Fruit fly (Drosophila melanogaster) whole organism, embryonic: ENCODE measurements around the gene Pcmt.

Experiments used
- Antp ChIP-seq: fragments of 200-800 bp; sonication (Bioruptor generic); optimal IDR thresholded peaks from 3 replicates; lab custom pipeline; 2016; ENCODE audit warnings: missing biosample characterization, missing genetic modification characterization
- B-H1 ChIP-seq: fragments of 200-800 bp; sonication (Bioruptor generic); IDR thresholded peaks from 3 replicates; pipeline ENCODE4 v1.3.6; 2022; ENCODE audit warnings: missing biosample characterization, missing genetic modification characterization
- B-H2 ChIP-seq: fragments of 200-800 bp; sonication (Bioruptor generic); optimal IDR thresholded peaks from 2 replicates; lab custom pipeline; 2018; ENCODE audit warnings: missing biosample characterization, mild to moderate bottlenecking, missing genetic modification characterization
- Blimp-1 ChIP-seq: fragments of 200-800 bp; sonication (Bioruptor generic); optimal IDR thresholded peaks from 3 replicates; lab custom pipeline; 2018; ENCODE audit warnings: missing biosample characterization, missing genetic modification characterization, mild to moderate bottlenecking, moderate library complexity, missing genetic modification reagents
- CG11093 ChIP-seq: fragments of 200-800 bp; sonication (Bioruptor generic); IDR thresholded peaks from 3 replicates; pipeline ENCODE4 v1.3.6; 2022; ENCODE audit warnings: missing biosample characterization, missing genetic modification characterization
- CG12219 ChIP-seq: fragments of 200-800 bp; sonication (Bioruptor generic); optimal IDR thresholded peaks from 3 replicates; lab custom pipeline; 2018; ENCODE audit warnings: missing biosample characterization, mild to moderate bottlenecking, missing genetic modification characterization
- CG12659 ChIP-seq: fragments of 200-800 bp; sonication (Bioruptor generic); optimal IDR thresholded peaks from 3 replicates; lab custom pipeline; 2017; ENCODE audit warnings: mild to moderate bottlenecking, missing biosample characterization, missing genetic modification reagents, missing genetic modification characterization
- CG13624 ChIP-seq: fragments of 200-800 bp; sonication (Bioruptor generic); optimal IDR thresholded peaks from 2 replicates; lab custom pipeline; 2016; ENCODE audit warnings: missing biosample characterization, missing genetic modification characterization
- CG14014 ChIP-seq: fragments of 200-800 bp; sonication (Bioruptor generic); IDR thresholded peaks from 2 replicates; pipeline ENCODE4 v1.3.6; 2022; ENCODE audit warnings: missing biosample characterization, missing genetic modification characterization
- CG15601 ChIP-seq: fragments of 200-800 bp; sonication (Bioruptor generic); optimal IDR thresholded peaks from 3 replicates; lab custom pipeline; 2019; ENCODE audit warnings: missing biosample characterization, mild to moderate bottlenecking, missing genetic modification characterization, moderate library complexity
- CG2199 ChIP-seq: fragments of 200-800 bp; sonication (Bioruptor generic); IDR thresholded peaks from 3 replicates; pipeline ENCODE4 v1.3.6; 2022; ENCODE audit warnings: missing biosample characterization, missing genetic modification characterization
- CG32767 ChIP-seq: fragments of 200-800 bp; sonication (Bioruptor generic); IDR thresholded peaks from 2 replicates; pipeline ENCODE4 v1.3.6; 2022; ENCODE audit warnings: missing biosample characterization, missing genetic modification characterization
- CG4424 ChIP-seq: fragments of 200-800 bp; sonication (Bioruptor generic); optimal IDR thresholded peaks from 3 replicates; lab custom pipeline; 2016; ENCODE audit warnings: missing biosample characterization, missing genetic modification characterization
- CG6175 ChIP-seq: fragments of 200-800 bp; sonication (Bioruptor generic); IDR thresholded peaks from 3 replicates; pipeline ENCODE4 v1.3.6; 2022; ENCODE audit warnings: missing biosample characterization, missing genetic modification characterization
- CG6765 ChIP-seq: fragments of 200-800 bp; sonication (Bioruptor generic); optimal IDR thresholded peaks from 3 replicates; lab custom pipeline; 2017; ENCODE audit warnings: missing biosample characterization, mild to moderate bottlenecking, missing genetic modification characterization
- CG7357 ChIP-seq: fragments of 200-800 bp; sonication (Bioruptor generic); IDR thresholded peaks from 3 replicates; pipeline ENCODE4 v1.3.6; 2022; ENCODE audit warnings: missing biosample characterization, missing genetic modification characterization
- CG7372 ChIP-seq: fragments of 200-800 bp; sonication (Bioruptor generic); IDR thresholded peaks from 2 replicates; pipeline ENCODE4 v1.3.6; 2022; ENCODE audit warnings: missing biosample characterization, missing genetic modification characterization
- CG7556 ChIP-seq: fragments of 200-800 bp; sonication (Bioruptor generic); optimal IDR thresholded peaks from 2 replicates; lab custom pipeline; 2017; ENCODE audit warnings: missing biosample characterization, mild to moderate bottlenecking, missing genetic modification characterization
- CG7839 ChIP-seq: fragments of 200-800 bp; sonication (Bioruptor generic); optimal IDR thresholded peaks from 3 replicates; lab custom pipeline; 2018; ENCODE audit warnings: missing biosample characterization, mild to moderate bottlenecking, missing genetic modification characterization, moderate library complexity
- CG7963 ChIP-seq: fragments of 200-800 bp; sonication (Bioruptor generic); IDR thresholded peaks from 3 replicates; pipeline ENCODE4 v1.3.6; 2022; ENCODE audit warnings: missing biosample characterization, missing genetic modification characterization; ENCODE audit not compliant: partially characterized antibody
- CG8924 ChIP-seq: fragments of 200-800 bp; optimal IDR thresholded peaks from 3 replicates; lab custom pipeline; 2019; ENCODE audit warnings: missing biosample characterization, mild to moderate bottlenecking, missing genetic modification characterization, moderate library complexity
- CG9609 ChIP-seq: fragments of 200-800 bp; sonication (Bioruptor generic); optimal IDR thresholded peaks from 3 replicates; lab custom pipeline; 2016; ENCODE audit warnings: missing biosample characterization, missing genetic modification characterization
- Chrac-16 ChIP-seq: fragments of 200-800 bp; sonication (Bioruptor generic); optimal IDR thresholded peaks from 3 replicates; lab custom pipeline; 2016; ENCODE audit warnings: missing biosample characterization, missing genetic modification characterization
- D19B ChIP-seq: fragments of 200-800 bp; sonication (Bioruptor generic); optimal IDR thresholded peaks from 2 replicates; lab custom pipeline; 2017; ENCODE audit warnings: missing biosample characterization, mild to moderate bottlenecking, missing genetic modification characterization
- Doc2 ChIP-seq: fragments of 200-800 bp; sonication (Bioruptor generic); IDR thresholded peaks from 2 replicates; pipeline ENCODE4 v1.3.6; 2022; ENCODE audit warnings: missing biosample characterization, missing genetic modification characterization
- Gsc ChIP-seq: fragments of 200-800 bp; sonication (Bioruptor generic); IDR thresholded peaks from 2 replicates; pipeline ENCODE4 v1.3.6; 2022; ENCODE audit warnings: missing biosample characterization, missing genetic modification characterization
- H2.0 ChIP-seq: fragments of 200-800 bp; sonication (Bioruptor generic); IDR thresholded peaks from 2 replicates; pipeline ENCODE4 v1.3.6; 2022; ENCODE audit warnings: missing biosample characterization, missing genetic modification characterization
- Hmx ChIP-seq: fragments of 200-800 bp; sonication (Bioruptor generic); optimal IDR thresholded peaks from 2 replicates; lab custom pipeline; 2016; ENCODE audit warnings: missing biosample characterization, missing genetic modification characterization
- Lhr ChIP-seq: fragments of 200-800 bp; sonication (Bioruptor generic); optimal IDR thresholded peaks from 3 replicates; lab custom pipeline; 2017; ENCODE audit warnings: mild to moderate bottlenecking, missing biosample characterization, missing genetic modification reagents, missing genetic modification characterization
- Max ChIP-seq: fragments of 200-800 bp; sonication (Bioruptor generic); optimal IDR thresholded peaks from 2 replicates; lab custom pipeline; 2016; ENCODE audit warnings: missing biosample characterization, mild to moderate bottlenecking, missing genetic modification characterization
- Rfx ChIP-seq: fragments of 200-800 bp; sonication (Bioruptor generic); IDR thresholded peaks from 2 replicates; pipeline ENCODE4 v1.3.6; 2022; ENCODE audit warnings: missing biosample characterization, missing genetic modification characterization
- Sin3A ChIP-seq: fragments of >200 bp; optimal IDR thresholded peaks from 2 replicates; lab custom pipeline; 2018
- Six4 ChIP-seq: fragments of 200-800 bp; sonication (Bioruptor generic); optimal IDR thresholded peaks from 2 replicates; lab custom pipeline; 2016; ENCODE audit warnings: missing biosample characterization, missing genetic modification characterization
- Taf1 ChIP-seq: fragments of 200-800 bp; sonication (Bioruptor generic); IDR thresholded peaks from 2 replicates; pipeline ENCODE4 v1.3.6; 2022; ENCODE audit warnings: missing biosample characterization, missing genetic modification characterization
- ab ChIP-seq: fragments of 200-800 bp; sonication (Bioruptor generic); optimal IDR thresholded peaks from 2 replicates; lab custom pipeline; 2016; ENCODE audit warnings: missing biosample characterization, missing genetic modification characterization
- aop ChIP-seq: fragments of 200-800 bp; sonication (Bioruptor generic); IDR thresholded peaks from 2 replicates; pipeline ENCODE4 v1.3.6; 2022; ENCODE audit warnings: missing biosample characterization, missing genetic modification characterization
- br ChIP-seq: fragments of >200 bp; optimal IDR thresholded peaks from 2 replicates; lab custom pipeline; 2017
- eve ChIP-seq, 2 experiments: fragments of >200 bp; optimal IDR thresholded peaks; 2 replicates each; lab custom pipeline; 2017; ENCODE audit warnings: missing biosample characterization in 2 of 2, missing genetic modification characterization in 2 of 2
- gem ChIP-seq: fragments of 200-800 bp; sonication (Bioruptor generic); optimal IDR thresholded peaks from 2 replicates; lab custom pipeline; 2019; ENCODE audit warnings: missing biosample characterization, mild to moderate bottlenecking, missing genetic modification characterization, moderate library complexity
- ham ChIP-seq: fragments of 200-800 bp; sonication (Bioruptor generic); IDR thresholded peaks from 2 replicates; pipeline ENCODE4 v1.3.6; 2022; ENCODE audit warnings: missing biosample characterization, missing genetic modification characterization
- hbn ChIP-seq: fragments of 200-800 bp; sonication (Bioruptor generic); IDR thresholded peaks from 2 replicates; pipeline ENCODE4 v1.3.6; 2022; ENCODE audit warnings: missing biosample characterization, missing genetic modification characterization; ENCODE audit not compliant: partially characterized antibody
- ind ChIP-seq: fragments of 200-800 bp; sonication (Bioruptor generic); optimal IDR thresholded peaks from 3 replicates; lab custom pipeline; 2016; ENCODE audit warnings: missing biosample characterization, missing genetic modification characterization
- inv ChIP-seq: fragments of 200-800 bp; sonication (Bioruptor generic); IDR thresholded peaks from 2 replicates; pipeline ENCODE4 v1.3.6; 2022; ENCODE audit warnings: missing biosample characterization, missing genetic modification characterization; ENCODE audit not compliant: partially characterized antibody
- lov ChIP-seq, 2 experiments: fragments of 200-800 bp in 1 of 2; fragments of >200 bp in 1 of 2; sonication (Bioruptor generic) in 1 of 2; IDR thresholded peaks in 1 of 2; optimal IDR thresholded peaks in 1 of 2; 2 replicates in 1 of 2; 3 replicates in 1 of 2; pipeline versions ENCODE4 v1.3.6 to Lab custom; 2017 to 2022; ENCODE audit warnings: missing biosample characterization in 1 of 2, missing genetic modification characterization in 1 of 2
- mirr ChIP-seq: fragments of 200-800 bp; sonication (Bioruptor generic); optimal IDR thresholded peaks from 3 replicates; lab custom pipeline; 2018; ENCODE audit warnings: missing biosample characterization, mild to moderate bottlenecking, missing genetic modification characterization
- pnt ChIP-seq: fragments of 200-800 bp; sonication (Bioruptor generic); optimal IDR thresholded peaks from 3 replicates; lab custom pipeline; 2016; ENCODE audit warnings: missing biosample characterization, missing genetic modification characterization
- ro ChIP-seq: fragments of 200-800 bp; sonication (Bioruptor generic); IDR thresholded peaks from 2 replicates; pipeline ENCODE4 v1.3.6; 2022; ENCODE audit warnings: missing biosample characterization, missing genetic modification characterization
- sc ChIP-seq, 3 experiments: fragments of >200 bp in 2 of 3; fragments of 200-800 bp in 1 of 3; sonication (Bioruptor generic) in 1 of 3; optimal IDR thresholded peaks; 2 replicates in 2 of 3; 3 replicates in 1 of 3; lab custom pipeline; 2017; ENCODE audit warnings: mild to moderate bottlenecking in 1 of 3, missing biosample characterization in 1 of 3, missing genetic modification characterization in 1 of 3, missing genetic modification reagents in 1 of 3
- sens-2 ChIP-seq: fragments of 200-800 bp; sonication (Bioruptor generic); IDR thresholded peaks from 2 replicates; pipeline ENCODE4 v1.3.6; 2022; ENCODE audit warnings: missing biosample characterization, missing genetic modification characterization
- sisA ChIP-seq: fragments of 200-800 bp; sonication (Bioruptor generic); IDR thresholded peaks from 2 replicates; pipeline ENCODE4 v1.3.6; 2022; ENCODE audit warnings: missing biosample characterization, missing genetic modification characterization
- zfh2 ChIP-seq: fragments of 200-800 bp; sonication (Bioruptor generic); optimal IDR thresholded peaks from 2 replicates; lab custom pipeline; 2016; ENCODE audit warnings: missing biosample characterization, missing genetic modification characterization

Gene Pcmt

DNA sequence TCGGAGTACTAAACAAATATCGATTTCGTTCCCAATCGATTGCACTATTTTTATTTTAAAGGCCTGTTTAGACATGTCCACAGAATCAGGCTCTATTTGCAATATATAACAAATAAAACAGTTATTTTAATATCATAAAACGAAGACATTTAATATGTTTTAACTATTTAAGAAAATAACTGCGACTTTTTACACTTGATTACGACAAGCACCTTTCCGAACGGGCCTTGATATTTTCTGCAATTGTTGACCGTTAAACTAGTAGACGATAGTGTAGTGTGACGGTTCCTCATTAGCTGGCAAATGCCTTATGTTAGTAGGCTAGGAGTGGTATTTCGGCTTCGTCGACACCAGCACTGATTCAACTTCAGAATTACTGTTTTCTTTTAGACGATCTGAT, 14.5 kb upstream of the Pcmt start, which contains the start of the genes CG2931 and Rheb (continued):
- TF ChIP-seq CG7372 (GFP tag; lab: Robert Waterston, UW) (peak; percentile 24; the same call in 1 of the 2 replicates), zfh2 (peak; percentile 72), CG13624 (GFP tag; lab: Kevin White, UChicago) (peak; percentile 30), gem (peak; percentile 84), CG4424 (peak; percentile 77), CG12219 (GFP tag; lab: Kevin White, UChicago) (no peak), CG9609 (GFP tag; lab: Kevin White, UChicago) (no peak), Lhr (GFP tag; lab: Kevin White, UChicago) (peak; percentile 76), sens-2 (GFP tag; lab: Robert Waterston, UW) (no peak), eve (GFP tag; optimal IDR thresholded peaks at IDR 0.05; lab: Kevin White, UChicago) (no peak), pnt (peak; percentile 46), B-H1 (no peak; the same call in 2 of the 3 replicates), hbn (GFP tag; lab: Robert Waterston, UW) (peak; percentile 73), sc (optimal IDR thresholded peaks at IDR 0.05; lab: Kevin White, UChicago) (no peak), sc (GFP tag; optimal IDR thresholded peaks at IDR 0.05; lab: Kevin White, UChicago) (no peak), CG6175 (no peak), CG7556 (GFP tag; lab: Kevin White, UChicago) (peak; percentile 20), D19B (GFP tag; lab: Kevin White, UChicago) (no peak), aop (GFP tag; lab: Robert Waterston, UW) (no peak), br (lab: Kevin White, UChicago) (no peak), CG7839 (tag; lab: Kevin White, UChicago) (peak; percentile 58), CG7963 (GFP tag; lab: Robert Waterston, UW) (no peak), H2.0 (GFP tag; lab: Robert Waterston, UW) (peak; percentile 49; the same call in 1 of the 2 replicates), CG14014 (peak; percentile 63), Doc2 (GFP tag; lab: Robert Waterston, UW) (no peak), Gsc (GFP tag; lab: Robert Waterston, UW) (0 out of 2 replicates have a peak, but pooled peaks have one; percentile 7), Sin3A (peak; percentile 71), CG15601 (tag; lab: Kevin White, UChicago) (peak; percentile 71), ab (GFP tag; lab: Kevin White, UChicago) (no peak), CG7357 (GFP tag; lab: Robert Waterston, UW) (peak; percentile 74), ind (GFP tag; lab: Kevin White, UChicago) (peak; percentile 76), lov (optimal IDR thresholded peaks at IDR 0.05; lab: Kevin White, UChicago) (no peak), lov (GFP tag; IDR thresholded peaks at IDR 0.05; lab: Robert Waterston, UW) (peak; percentile 27; the same call in 1 of the 3 replicates), inv (GFP tag; lab: Robert Waterston, UW) (peak; percentile 68), Six4 (peak; percentile 33), CG8924 (tag; lab: Kevin White, UChicago) (peak; percentile 72), B-H2 (GFP tag; lab: Kevin White, UChicago) (peak; percentile 72), sisA (peak; percentile 69), CG2199 (GFP tag; lab: Robert Waterston, UW) (0 out of 3 replicates have a peak, but pooled peaks have one; percentile 12), CG12659 (GFP tag; lab: Kevin White, UChicago) (peak; percentile 88), ro (GFP tag; lab: Robert Waterston, UW) (no peak), Taf1 (GFP tag; lab: Robert Waterston, UW) (no peak), Rfx (GFP tag; lab: Robert Waterston, UW) (peak; percentile 81), CG11093 (GFP tag; lab: Robert Waterston, UW) (no peak), CG32767 (GFP tag; lab: Robert Waterston, UW) (0 out of 2 replicates have a peak, but pooled peaks have one; percentile 18), ham (GFP tag; lab: Robert Waterston, UW) (no peak), mirr (no peak), CG6765 (GFP tag; lab: Kevin White, UChicago) (peak; percentile 33), Blimp-1 (GFP tag; lab: Kevin White, UChicago) (peak; percentile 60), Chrac-16 (peak; percentile 67), Max (peak; percentile 66), Antp (GFP tag; lab: Kevin White, UChicago) (peak; percentile 28), Hmx (GFP tag; lab: Kevin White, UChicago) (peak; percentile 48)
